Fruit fly (Drosophila melanogaster) whole organism, adult: ENCODE results near the gene msps.
A peak's percentile ranks its signal among the peaks of the same experiment; 100 is the strongest.

Experiments used
- CG11617 ChIP-seq: fragments of 200-800 bp; sonication (Bioruptor generic); optimal IDR thresholded peaks from 2 replicates; lab custom pipeline; 2017; ENCODE audit warnings: mild to moderate bottlenecking, missing biosample characterization, missing genetic modification reagents, missing genetic modification characterization
- CG12768 ChIP-seq: fragments of 200-800 bp; sonication (Bioruptor generic); optimal IDR thresholded peaks from 2 replicates; lab custom pipeline; 2017; ENCODE audit warnings: missing biosample characterization, missing genetic modification characterization, mild to moderate bottlenecking, moderate library complexity, missing genetic modification reagents
- CG14711 ChIP-seq: fragments of 200-800 bp; sonication (Bioruptor generic); optimal IDR thresholded peaks from 2 replicates; lab custom pipeline; 2018; ENCODE audit warnings: missing biosample characterization, mild to moderate bottlenecking, missing genetic modification characterization, moderate library complexity
- CG1620 ChIP-seq: fragments of 200-800 bp; sonication (Bioruptor generic); optimal IDR thresholded peaks from 2 replicates; lab custom pipeline; 2016; ENCODE audit warnings: missing biosample characterization, missing genetic modification characterization
- CG33017 ChIP-seq: fragments of 200-800 bp; sonication (Bioruptor generic); optimal IDR thresholded peaks from 2 replicates; lab custom pipeline; 2018; ENCODE audit warnings: missing biosample characterization, mild to moderate bottlenecking, missing genetic modification characterization, moderate library complexity
- CG5204 ChIP-seq: fragments of 200-800 bp; sonication (Bioruptor generic); optimal IDR thresholded peaks from 2 replicates; lab custom pipeline; 2016; ENCODE audit warnings: missing biosample characterization, missing genetic modification characterization
- CG7045 ChIP-seq: fragments of 200-800 bp; sonication (Bioruptor generic); optimal IDR thresholded peaks from 2 replicates; lab custom pipeline; 2017; ENCODE audit warnings: missing biosample characterization, mild to moderate bottlenecking, missing genetic modification characterization
- CG7101 ChIP-seq: fragments of 200-800 bp; sonication (Bioruptor generic); optimal IDR thresholded peaks from 2 replicates; lab custom pipeline; 2018; ENCODE audit warnings: missing biosample characterization, mild to moderate bottlenecking, missing genetic modification characterization, moderate library complexity
- Clk ChIP-seq: fragments of 200-800 bp; sonication (Bioruptor generic); optimal IDR thresholded peaks from 2 replicates; lab custom pipeline; 2017; ENCODE audit warnings: missing biosample characterization, missing genetic modification characterization
- Crg-1 ChIP-seq: fragments of 200-800 bp; sonication (Bioruptor generic); optimal IDR thresholded peaks from 2 replicates; lab custom pipeline; 2016; ENCODE audit warnings: missing biosample characterization, missing genetic modification characterization
- Hr96 ChIP-seq: fragments of 200-800 bp; sonication (Bioruptor generic); optimal IDR thresholded peaks from 2 replicates; lab custom pipeline; 2016; ENCODE audit warnings: missing biosample characterization, missing genetic modification characterization
- Mnt ChIP-seq: fragments of 200-800 bp; sonication (Bioruptor generic); optimal IDR thresholded peaks from 2 replicates; lab custom pipeline; 2016; ENCODE audit warnings: missing biosample characterization, mild to moderate bottlenecking, missing genetic modification characterization
- bab1 ChIP-seq: fragments of 200-800 bp; sonication (Bioruptor generic); optimal IDR thresholded peaks from 3 replicates; lab custom pipeline; 2019; ENCODE audit warnings: missing biosample characterization, mild to moderate bottlenecking, missing genetic modification characterization, moderate library complexity
- cic ChIP-seq: fragments of 200-800 bp; sonication (Bioruptor generic); optimal IDR thresholded peaks from 2 replicates; lab custom pipeline; 2017; ENCODE audit warnings: missing biosample characterization, mild to moderate bottlenecking, missing genetic modification characterization, moderate library complexity
- cnc ChIP-seq, 2 experiments: fragments of >200 bp; optimal IDR thresholded peaks; 2 replicates each; lab custom pipeline; 2017
- kay ChIP-seq: fragments of 200-800 bp; sonication (Bioruptor generic); peaks from one replicate; lab custom pipeline; 2016; ENCODE audit warnings: missing biosample characterization, missing genetic modification characterization, borderline replicate concordance
- ovo ChIP-seq: fragments of 200-800 bp; sonication (Bioruptor generic); optimal IDR thresholded peaks from 2 replicates; lab custom pipeline; 2016; ENCODE audit warnings: missing biosample characterization, missing genetic modification characterization
- pad ChIP-seq: fragments of 200-800 bp; sonication (Bioruptor generic); optimal IDR thresholded peaks from 3 replicates; lab custom pipeline; 2017; ENCODE audit warnings: missing biosample characterization, missing genetic modification characterization, mild to moderate bottlenecking, moderate library complexity, missing genetic modification reagents
- tj ChIP-seq: fragments of 200-800 bp; sonication (Bioruptor generic); optimal IDR thresholded peaks from 3 replicates; lab custom pipeline; 2017; ENCODE audit warnings: missing biosample characterization, mild to moderate bottlenecking, missing genetic modification characterization, moderate library complexity
- toe ChIP-seq: fragments of 200-800 bp; sonication (Bioruptor generic); optimal IDR thresholded peaks from 2 replicates; lab custom pipeline; 2016; ENCODE audit warnings: missing biosample characterization, missing genetic modification characterization

msps gene

dm6 chr3R:16091910-16092627 lies 41.5 kb downstream of the msps start:
- no peak for TF ChIP-seq kay (GFP tag; lab: Kevin White, UChicago)
- no peak for TF ChIP-seq CG33017 (tag; lab: Kevin White, UChicago)
- TF ChIP-seq CG5204 (GFP tag; lab: Kevin White, UChicago) = no peak
- TF ChIP-seq Mnt (GFP tag; lab: Kevin White, UChicago) = no peak
- TF ChIP-seq CG14711 (tag; lab: Kevin White, UChicago) = no peak
- no peak for TF ChIP-seq CG7101 (tag; lab: Kevin White, UChicago)
- TF ChIP-seq cnc (optimal IDR thresholded peaks at IDR 0.05; lab: Kevin White, UChicago) = no peak
- no peak for TF ChIP-seq tj (GFP tag; lab: Kevin White, UChicago)

dm6 chr3R:16094011-16094729 lies 43.6 kb downstream of the msps start:
- TF ChIP-seq CG1620 (GFP tag; lab: Kevin White, UChicago) (no peak), CG7045 (GFP tag; lab: Kevin White, UChicago) (peak; percentile 10), cic (GFP tag; lab: Kevin White, UChicago) (no peak), CG33017 (tag; lab: Kevin White, UChicago) (no peak), CG14711 (tag; lab: Kevin White, UChicago) (no peak), pad (GFP tag; lab: Kevin White, UChicago) (peak; percentile 16), tj (GFP tag; lab: Kevin White, UChicago) (peak; percentile 19), kay (GFP tag; lab: Kevin White, UChicago) (no peak), CG5204 (GFP tag; lab: Kevin White, UChicago) (no peak), CG7101 (tag; lab: Kevin White, UChicago) (no peak), bab1 (GFP tag; lab: Kevin White, UChicago) (peak; percentile 14), Mnt (GFP tag; lab: Kevin White, UChicago) (no peak), Hr96 (GFP tag; lab: Kevin White, UChicago) (no peak), toe (GFP tag; lab: Kevin White, UChicago) (no peak), cnc (optimal IDR thresholded peaks at IDR 0.05; lab: Kevin White, UChicago) (no peak), CG12768 (no peak), Crg-1 (GFP tag; lab: Kevin White, UChicago) (no peak), ovo (GFP tag; lab: Kevin White, UChicago) (no peak)

- TF ChIP-seq Hr96 (GFP tag; lab: Kevin White, UChicago) (no peak), Mnt (GFP tag; lab: Kevin White, UChicago) (no peak), CG11617 (GFP tag; lab: Kevin White, UChicago) (no peak), CG7045 (GFP tag; lab: Kevin White, UChicago) (peak; percentile 24), CG33017 (tag; lab: Kevin White, UChicago) (no peak), CG7101 (tag; lab: Kevin White, UChicago) (peak; percentile 9), CG5204 (GFP tag; lab: Kevin White, UChicago) (no peak), cic (GFP tag; lab: Kevin White, UChicago) (no peak), CG1620 (GFP tag; lab: Kevin White, UChicago) (no peak), tj (GFP tag; lab: Kevin White, UChicago) (no peak), CG12768 (no peak), ovo (GFP tag; lab: Kevin White, UChicago) (peak; percentile 62), CG14711 (tag; lab: Kevin White, UChicago) (no peak), Crg-1 (GFP tag; lab: Kevin White, UChicago) (peak; percentile 14), Clk (GFP tag; lab: Kevin White, UChicago) (no peak), toe (GFP tag; lab: Kevin White, UChicago) (no peak), bab1 (GFP tag; lab: Kevin White, UChicago) (no peak), kay (GFP tag; lab: Kevin White, UChicago) (no peak)
Observed at dm6 chr3R:16094918-16095317, 44.3 kb downstream of the msps start.

dm6 chr3R:16097661-16098329 lies 47.2 kb downstream of the msps start:
- peak; percentile 97 for TF ChIP-seq bab1 (GFP tag; lab: Kevin White, UChicago)
- peak; percentile 86 for TF ChIP-seq kay (GFP tag; lab: Kevin White, UChicago)
- TF ChIP-seq toe (GFP tag; lab: Kevin White, UChicago) = peak; percentile 94
- peak; percentile 96 for TF ChIP-seq Hr96 (GFP tag; lab: Kevin White, UChicago)
- TF ChIP-seq CG7045 (GFP tag; lab: Kevin White, UChicago) = peak; percentile 94
- TF ChIP-seq CG11617 (GFP tag; lab: Kevin White, UChicago) = peak; percentile 94
- peak; percentile 64 for TF ChIP-seq cic (GFP tag; lab: Kevin White, UChicago)
- TF ChIP-seq Crg-1 (GFP tag; lab: Kevin White, UChicago) = peak; percentile 95
- TF ChIP-seq CG12768 = peak; percentile 97
- TF ChIP-seq CG33017 (tag; lab: Kevin White, UChicago) = peak; percentile 97
- TF ChIP-seq ovo (GFP tag; lab: Kevin White, UChicago) = peak; percentile 99
- TF ChIP-seq tj (GFP tag; lab: Kevin White, UChicago) = peak; percentile 68
- TF ChIP-seq Mnt (GFP tag; lab: Kevin White, UChicago) = peak; percentile 93
- peak; percentile 95 for TF ChIP-seq CG1620 (GFP tag; lab: Kevin White, UChicago)
- TF ChIP-seq CG5204 (GFP tag; lab: Kevin White, UChicago) = peak; percentile 92
- peak in 1 of 2 experiments; percentile 16 for TF ChIP-seq cnc (optimal IDR thresholded peaks at IDR 0.05; lab: Kevin White, UChicago)
- peak; percentile 82 for TF ChIP-seq Clk (GFP tag; lab: Kevin White, UChicago)
- TF ChIP-seq CG7101 (tag; lab: Kevin White, UChicago) = peak; percentile 98
- peak; percentile 96 for TF ChIP-seq pad (GFP tag; lab: Kevin White, UChicago)
- TF ChIP-seq CG14711 (tag; lab: Kevin White, UChicago) = peak; percentile 96
